Fruit fly (Drosophila melanogaster) whole organism, wandering third instar larva: ENCODE results near the gene Remo.

ENCODE experiments used
- CrebA ChIP-seq: fragments of 200-800 bp; sonication (Bioruptor generic); optimal IDR thresholded peaks from 2 replicates; lab custom pipeline; 2016; ENCODE audit warnings: missing biosample characterization, mild to moderate bottlenecking, missing genetic modification characterization, borderline replicate concordance
- Hnf4 ChIP-seq: fragments of 200-800 bp; sonication (Bioruptor generic); optimal IDR thresholded peaks from 2 replicates; lab custom pipeline; 2016; ENCODE audit warnings: missing biosample characterization, mild to moderate bottlenecking, missing genetic modification characterization
- br ChIP-seq: fragments of 200-800 bp; sonication (Bioruptor generic); optimal IDR thresholded peaks from 2 replicates; lab custom pipeline; 2016; ENCODE audit warnings: missing biosample characterization, missing genetic modification characterization
- dl ChIP-seq, 2 experiments: fragments of 175-275, 200-275 bp in 1 of 2; fragments of 200-275 bp in 1 of 2; sonication (Bioruptor generic); optimal IDR thresholded peaks; lab custom pipeline; 2018; ENCODE audit warnings: mild to moderate bottlenecking in 2 of 2, missing biosample characterization in 2 of 2, missing genetic modification characterization in 2 of 2, moderate library complexity in 2 of 2; ENCODE audit not compliant: partially characterized antibody in 2 of 2, insufficient read depth in 1 of 2
- jim ChIP-seq: fragments of 175-275, 200-325 bp; sonication (Bioruptor generic); optimal IDR thresholded peaks from 2 replicates; lab custom pipeline; 2016; ENCODE audit warnings: missing biosample characterization, mild to moderate bottlenecking, missing genetic modification characterization
- lola ChIP-seq: fragments of >200 bp; optimal IDR thresholded peaks from 2 replicates; lab custom pipeline; 2017; ENCODE audit warnings: missing biosample characterization, missing genetic modification characterization
- pan ChIP-seq: fragments of >200 bp; optimal IDR thresholded peaks from 2 replicates; lab custom pipeline; 2017
- psq ChIP-seq: fragments of 200-800 bp; sonication (Bioruptor generic); optimal IDR thresholded peaks from 3 replicates; lab custom pipeline; 2017; ENCODE audit warnings: missing biosample characterization, mild to moderate bottlenecking, missing genetic modification characterization, moderate library complexity
- tai ChIP-seq: sonication (Bioruptor generic); optimal IDR thresholded peaks from 2 replicates; lab custom pipeline; 2016; ENCODE audit warnings: missing biosample characterization, missing genetic modification characterization

DNA sequence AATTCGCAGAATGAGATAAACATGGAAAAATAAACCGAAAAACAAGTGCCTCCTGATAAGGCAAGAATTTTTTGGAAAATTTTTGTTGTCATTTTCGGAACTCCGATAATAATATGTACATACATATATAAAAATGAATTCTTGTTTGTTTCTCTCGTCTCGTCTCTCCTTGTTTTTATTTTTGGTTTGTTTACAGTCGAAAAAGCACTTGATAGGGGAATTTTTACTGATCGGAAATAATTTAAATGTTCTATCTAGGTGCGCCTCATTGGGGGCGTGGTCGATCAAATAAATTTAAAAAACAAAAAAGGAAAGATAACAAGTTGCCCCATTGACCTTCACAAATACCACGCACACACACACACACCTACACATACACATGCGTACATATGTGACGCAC, 5.1 kb upstream of the Remo start:
- TF ChIP-seq CrebA (GFP tag; lab: Kevin White, UChicago) = no peak
- TF ChIP-seq tai (GFP tag; lab: Kevin White, UChicago) = no peak
- no peak for TF ChIP-seq pan
- no peak for TF ChIP-seq psq (GFP tag; lab: Kevin White, UChicago)
- TF ChIP-seq lola (GFP tag; lab: Kevin White, UChicago) = no peak
- no peak for TF ChIP-seq dl (GFP tag; optimal IDR thresholded peaks at IDR 0.05; lab: Kevin White, UChicago; ENCODE audit: insufficient read depth in 1 of 2, partially characterized antibody in 2 of 2)
- TF ChIP-seq br = no peak
- no peak for TF ChIP-seq Hnf4 (GFP tag; lab: Kevin White, UChicago)
- TF ChIP-seq jim (GFP tag; lab: Kevin White, UChicago) = no peak
